Fruit fly (Drosophila melanogaster) ovary, adult (tissue): ENCODE results near the gene GstD4.

ENCODE experiments used
- CG17801 ChIP-seq: fragments of 200-800 bp; optimal IDR thresholded peaks from 2 replicates; lab custom pipeline; 2019; ENCODE audit warnings: missing biosample characterization, mild to moderate bottlenecking, missing genetic modification characterization, moderate library complexity; ENCODE audit not compliant: partially characterized antibody

GstD4 gene

dm6 chr3R:12365887-12366286 lies 8.0 kb upstream of the GstD4 start:
- TF ChIP-seq CG17801 (GFP tag; lab: Kevin White, UChicago), result no peak

DNA sequence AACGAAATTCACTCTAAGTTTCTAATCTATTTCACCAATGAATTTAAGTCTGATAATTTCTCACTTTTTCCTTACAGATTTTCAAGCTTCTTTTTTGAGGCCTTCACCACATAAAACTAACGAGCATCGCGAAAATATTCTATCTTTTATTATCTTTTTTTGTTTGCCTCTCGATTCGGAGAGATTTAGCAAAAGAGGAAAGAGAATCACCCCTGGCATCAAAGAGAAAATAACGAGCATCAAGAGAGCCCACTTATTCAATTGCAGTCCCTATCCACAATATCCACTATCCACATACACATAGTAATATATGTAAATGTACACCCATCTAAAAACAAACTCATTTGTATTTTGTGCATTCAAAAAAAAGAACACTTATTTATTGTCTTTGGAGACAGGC lies 6.4 kb upstream of the GstD4 start, which contains the start of gene GstD9:
Gene GstD9, minus strand, starts transcription at position 101 of the 400 bp plus-strand sequence.
- no peak for TF ChIP-seq CG17801 (GFP tag; lab: Kevin White, UChicago)

dm6 chr3R:12369135-12369792 lies 4.6 kb upstream of the GstD4 start, which contains the start of gene GstD1:
GstD1 (minus strand) TSS chr3R:12369268.
- TF ChIP-seq CG17801 (GFP tag; lab: Kevin White, UChicago), result peak; percentile 74

DNA sequence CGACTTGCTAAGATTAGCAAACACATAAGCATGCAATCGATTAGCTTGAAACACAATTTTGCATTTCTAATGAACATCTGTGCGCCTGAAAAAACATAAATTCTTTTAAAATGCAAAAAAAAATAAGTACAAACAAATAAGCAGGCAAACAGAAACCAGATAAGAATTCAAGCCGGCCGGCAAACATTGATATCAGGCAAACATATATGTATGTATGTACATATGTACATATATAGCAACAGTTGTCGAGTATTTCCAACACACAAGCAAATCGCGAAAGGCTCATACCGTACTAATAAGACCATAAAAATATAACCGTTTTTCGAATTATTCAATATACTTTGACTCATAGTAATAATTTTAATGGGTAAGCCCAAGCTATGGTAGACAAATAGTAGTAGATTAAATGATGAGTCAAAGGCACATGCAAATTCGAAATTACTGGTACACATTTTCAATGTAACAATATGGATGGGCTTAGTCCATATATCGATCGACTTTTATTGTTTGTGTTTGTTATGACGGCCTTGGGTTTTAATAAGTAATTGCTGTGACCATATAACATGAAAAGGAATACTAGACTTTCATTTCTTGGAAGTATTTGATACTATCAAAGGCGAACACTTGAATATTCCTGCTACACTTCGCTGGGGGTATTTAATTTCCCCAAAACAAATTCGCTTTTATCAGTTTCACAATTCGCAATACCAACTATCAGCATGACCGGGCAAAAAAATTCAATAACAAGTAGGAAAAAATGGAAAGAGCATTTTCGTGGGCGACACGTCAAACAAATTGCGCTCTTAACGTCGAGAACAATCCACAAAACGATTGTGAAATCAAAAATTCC lies 3.9 kb upstream of the GstD4 start:
- TF ChIP-seq CG17801 (GFP tag; lab: Kevin White, UChicago), result no peak

DNA sequence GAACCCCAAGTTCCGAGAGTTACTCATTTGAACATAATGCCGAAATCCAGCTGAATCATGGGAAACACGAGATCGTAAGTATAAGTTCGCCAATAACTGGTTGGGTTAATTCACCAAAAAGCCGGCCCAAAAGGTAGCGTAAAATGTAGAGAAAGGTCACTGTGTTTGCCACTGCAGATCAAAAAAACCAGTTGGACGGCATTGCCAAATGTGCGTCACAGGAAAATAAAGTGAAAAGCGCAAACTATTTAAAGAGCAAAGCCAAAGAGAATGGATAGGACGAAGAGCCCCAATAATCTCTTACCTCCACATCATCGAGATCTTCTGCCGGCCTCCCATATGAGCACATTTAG lies 3.3 kb upstream of the GstD4 start:
- TF ChIP-seq CG17801 (GFP tag; lab: Kevin White, UChicago), result no peak

DNA sequence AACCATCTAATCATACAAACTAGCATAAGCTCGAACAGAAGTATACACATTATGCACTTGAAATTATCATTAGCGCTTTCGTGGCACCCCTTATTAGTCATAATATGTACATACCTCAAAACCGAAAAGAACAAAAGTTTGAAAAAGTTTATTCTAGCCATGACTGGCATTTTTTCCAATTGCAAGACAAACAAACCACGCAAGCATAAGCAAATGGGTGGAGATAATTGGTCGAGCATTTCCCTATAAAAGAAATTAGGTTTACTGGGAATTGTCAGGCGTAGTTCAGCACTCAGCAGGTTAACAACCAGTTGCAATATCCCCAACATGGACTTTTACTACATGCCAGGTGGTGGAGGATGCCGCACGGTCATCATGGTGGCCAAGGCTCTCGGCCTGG lies 2.2 kb upstream of the GstD4 start, which contains the start of gene GstD2:
Gene GstD2, plus strand, starts transcription at position 301 of the 400 bp plus-strand sequence.
- TF ChIP-seq CG17801 (GFP tag; lab: Kevin White, UChicago), result peak; percentile 10

- TF ChIP-seq CG17801 (GFP tag; lab: Kevin White, UChicago), result no peak
Measured at dm6 chr3R:12372800-12373199, 1.1 kb upstream of the GstD4 start, which contains the start of gene GstD3. GstD3 (plus strand) TSS chr3R:12373068.

- no peak for TF ChIP-seq CG17801 (GFP tag; lab: Kevin White, UChicago)
Measured at dm6 chr3R:12375258-12375783, 1.4 kb downstream of the GstD4 start, which contains the start of gene GstD5. GstD5 (plus strand) TSS chr3R:12375733.

DNA sequence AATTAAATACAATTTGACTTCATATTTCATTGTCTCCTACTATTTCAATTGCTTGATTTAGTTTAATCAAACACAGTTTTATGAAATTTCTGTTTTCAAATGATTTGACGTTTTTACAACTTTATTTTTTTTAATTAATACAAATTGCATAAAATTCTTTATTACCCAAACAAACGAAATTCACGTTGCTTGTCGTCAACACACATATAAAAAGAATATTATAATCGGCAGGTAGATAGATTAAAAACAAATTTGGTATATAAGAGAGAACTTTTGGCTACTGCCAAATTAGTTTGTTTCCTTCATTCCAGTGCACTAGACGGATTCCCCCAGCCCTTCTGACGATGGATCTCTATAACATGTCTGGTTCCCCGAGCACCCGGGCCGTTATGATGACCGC lies 2.9 kb downstream of the GstD4 start, which contains the start of gene GstD6:
Gene GstD6, plus strand, starts transcription at position 301 of the 400 bp plus-strand sequence.
- no peak for TF ChIP-seq CG17801 (GFP tag; lab: Kevin White, UChicago)

dm6 chr3R:12378200-12378599 lies 4.3 kb downstream of the GstD4 start, which contains the start of gene GstD7:
GstD7 (plus strand) TSS chr3R:12378500.
- no peak for TF ChIP-seq CG17801 (GFP tag; lab: Kevin White, UChicago)

DNA sequence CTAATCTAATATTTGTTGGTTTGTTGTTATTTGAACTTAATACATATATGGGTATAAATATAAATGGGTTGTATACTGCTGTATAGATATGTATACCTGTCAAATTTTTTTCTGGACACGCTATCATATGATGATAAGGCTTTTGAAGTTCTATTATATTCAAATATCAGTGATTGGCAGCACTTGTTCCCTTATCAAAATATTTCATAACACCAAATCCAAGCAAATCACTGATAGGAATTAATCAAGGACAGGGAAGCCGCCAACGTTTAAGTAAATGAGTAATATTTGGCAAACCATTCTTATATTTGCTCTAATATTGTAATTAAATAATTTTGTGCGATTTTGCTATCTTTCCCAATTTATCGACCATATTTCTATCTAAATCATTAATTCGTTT lies 5.3 kb downstream of the GstD4 start:
- TF ChIP-seq CG17801 (GFP tag; lab: Kevin White, UChicago), result no peak

dm6 chr3R:12379708-12380107 lies 5.8 kb downstream of the GstD4 start, which contains the start of gene GstD8:
GstD8 (plus strand) TSS chr3R:12380008.
- no peak for TF ChIP-seq CG17801 (GFP tag; lab: Kevin White, UChicago)

DNA sequence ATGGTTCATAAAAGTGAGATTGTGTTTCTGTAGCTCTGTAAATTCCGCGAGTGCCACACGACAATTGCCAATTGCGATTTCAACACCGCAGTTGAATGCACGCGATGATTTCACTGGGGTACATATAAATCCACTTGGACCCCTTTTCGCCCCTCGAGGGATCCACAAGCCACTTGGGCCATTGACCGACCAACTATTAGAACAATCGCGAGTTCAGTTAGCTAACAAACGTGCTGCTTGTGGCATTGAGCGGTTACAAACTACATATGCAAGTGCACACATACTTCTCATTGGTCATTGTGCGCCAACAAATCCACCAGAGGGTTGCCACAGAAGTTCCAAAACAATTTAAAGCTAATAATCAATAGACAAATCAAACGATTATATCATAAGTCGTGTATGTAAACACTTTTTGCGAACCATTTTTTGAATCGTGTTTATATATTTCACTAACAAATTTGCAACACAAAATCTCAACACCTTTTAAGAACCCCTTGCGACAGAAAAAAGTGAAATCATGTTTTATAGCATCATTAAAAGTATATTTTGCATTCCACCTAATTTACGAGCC lies 7.3 kb downstream of the GstD4 start:
- no peak for TF ChIP-seq CG17801 (GFP tag; lab: Kevin White, UChicago)

- no peak for TF ChIP-seq CG17801 (GFP tag; lab: Kevin White, UChicago)
Measured at dm6 chr3R:12382563-12382962, 8.7 kb downstream of the GstD4 start, which contains the start of gene CG10035. CG10035 (minus strand) TSS chr3R:12382691.

dm6 chr3R:12383036-12383435 lies 9.1 kb downstream of the GstD4 start, which contains the start of gene GstD11:
GstD11 (plus strand) TSS chr3R:12383336.
- no peak for TF ChIP-seq CG17801 (GFP tag; lab: Kevin White, UChicago)
